Worm (Caenorhabditis elegans): ENCODE results near the gene K12H6.7.
"Not testable (repeated sequence)": the region's sequence is repeated elsewhere in the genome, so short reads cannot be mapped to it uniquely, and the experiment has no call there.

K12H6.7 gene

DNA sequence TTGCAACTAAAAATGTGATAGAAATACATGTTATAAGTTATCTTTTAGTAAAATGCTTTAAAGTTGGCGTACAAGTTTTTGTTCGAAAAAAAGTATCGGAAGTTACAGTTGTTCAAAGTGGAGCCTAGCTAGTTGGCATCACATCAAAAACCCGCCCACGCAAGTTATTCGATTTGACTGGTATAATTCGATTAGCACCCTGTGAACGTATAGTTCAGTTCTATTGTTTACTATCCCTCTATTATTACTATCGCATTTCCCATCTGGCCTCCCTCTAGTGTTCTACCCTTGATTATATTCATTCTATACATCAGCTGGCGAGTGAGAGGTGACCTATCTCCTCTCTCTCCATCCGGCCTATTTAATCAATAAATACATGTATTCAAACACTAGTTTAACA is 2.3 kb upstream of the K12H6.7 start, which contains the start of gene Y110A2AL.4:
TSS of gene Y110A2AL.4 (plus strand) at position 301 of the 400 bp plus-strand sequence.
- not testable (repeated sequence) for TF ChIP-seq sea-1 (GFP tag; conservative IDR thresholded peaks at IDR 0.05); hmbx-1 (tag; optimal IDR thresholded peaks at IDR 0.05); ceh-13 (GFP tag; optimal IDR thresholded peaks at IDR 0.05)

DNA sequence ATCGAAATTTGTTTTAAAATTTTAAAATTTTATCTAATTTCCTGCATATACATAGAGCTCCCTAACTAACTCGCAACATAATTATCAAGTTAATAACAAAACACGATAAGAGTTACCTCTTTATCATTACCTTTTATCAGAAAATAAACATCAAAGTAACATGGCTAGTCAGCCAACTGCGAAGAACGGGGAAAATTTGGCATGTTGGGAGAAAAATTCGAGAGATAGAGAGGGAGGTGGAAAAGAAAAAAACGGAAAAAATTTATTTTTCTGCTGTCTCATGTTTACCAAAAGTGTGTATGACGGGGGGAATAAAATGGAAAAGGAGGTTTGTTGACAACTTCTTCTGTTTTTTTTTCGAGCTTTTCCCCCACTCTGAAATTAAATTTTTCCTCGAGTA is 2.6 kb downstream of the K12H6.7 start:
- no peak for TF ChIP-seq F13C5.2 (tag; optimal IDR thresholded peaks at IDR 0.05)
- TF ChIP-seq sea-1 (GFP tag; conservative IDR thresholded peaks at IDR 0.05), result no peak
- TF ChIP-seq B0310.2 (tag; optimal IDR thresholded peaks at IDR 0.05), result no peak
- no peak for TF ChIP-seq ama-1 (optimal IDR thresholded peaks at IDR 0.05)
- TF ChIP-seq ceh-13 (GFP tag; optimal IDR thresholded peaks at IDR 0.05), result no peak
- no peak for TF ChIP-seq ets-7 (tag; optimal IDR thresholded peaks at IDR 0.05)
- no peak for TF ChIP-seq ceh-36 (tag; optimal IDR thresholded peaks at IDR 0.05)
- no peak for TF ChIP-seq tbx-37 (GFP tag; conservative IDR thresholded peaks at IDR 0.05)
- TF ChIP-seq aly-1 (tag; optimal IDR thresholded peaks at IDR 0.05), result no peak
- no peak for TF ChIP-seq hnd-1 (tag; optimal IDR thresholded peaks at IDR 0.05)
- TF ChIP-seq tra-4 (tag; optimal IDR thresholded peaks at IDR 0.05), result no peak
- TF ChIP-seq hmbx-1 (tag; optimal IDR thresholded peaks at IDR 0.05), result no peak
- TF ChIP-seq scrt-1 (GFP tag; IDR thresholded peaks at IDR 0.05), result no peak
- no peak for TF ChIP-seq flt-1 (GFP tag; IDR thresholded peaks at IDR 0.05)
- no peak for TF ChIP-seq hmg-4 (GFP tag; optimal IDR thresholded peaks at IDR 0.05)
- TF ChIP-seq tbx-11 (GFP tag; IDR thresholded peaks at IDR 0.05), result no peak
- TF ChIP-seq pes-1 (GFP tag; IDR thresholded peaks at IDR 0.05), result no peak

DNA sequence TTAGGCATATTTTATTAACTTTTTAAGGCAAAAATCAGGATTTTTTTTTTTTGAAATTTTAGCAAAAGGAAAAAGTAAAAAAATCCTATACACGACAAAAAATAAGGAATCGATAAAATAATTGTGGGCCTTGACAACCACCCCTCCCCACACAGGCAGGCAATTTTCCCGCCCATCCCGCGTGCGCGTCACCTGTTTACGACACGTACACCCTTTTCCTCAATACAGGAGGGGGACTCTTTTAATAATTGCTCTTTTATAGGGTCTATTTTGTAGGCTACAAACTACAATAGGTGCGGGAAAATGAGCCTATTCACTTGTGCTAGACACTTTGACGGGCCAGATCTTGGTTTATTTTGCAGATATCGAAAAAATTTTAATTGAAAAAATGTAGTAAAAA is 4.2 kb downstream of the K12H6.7 start:
- peak; percentile 9 for TF ChIP-seq hmg-4 (GFP tag; optimal IDR thresholded peaks at IDR 0.05)
- TF ChIP-seq tra-4 (tag; optimal IDR thresholded peaks at IDR 0.05), result no peak
- no peak for TF ChIP-seq hmbx-1 (tag; optimal IDR thresholded peaks at IDR 0.05)
- TF ChIP-seq flt-1 (GFP tag; IDR thresholded peaks at IDR 0.05), result no peak
- TF ChIP-seq F13C5.2 (tag; optimal IDR thresholded peaks at IDR 0.05), result no peak
- TF ChIP-seq scrt-1 (GFP tag; IDR thresholded peaks at IDR 0.05), result no peak

DNA sequence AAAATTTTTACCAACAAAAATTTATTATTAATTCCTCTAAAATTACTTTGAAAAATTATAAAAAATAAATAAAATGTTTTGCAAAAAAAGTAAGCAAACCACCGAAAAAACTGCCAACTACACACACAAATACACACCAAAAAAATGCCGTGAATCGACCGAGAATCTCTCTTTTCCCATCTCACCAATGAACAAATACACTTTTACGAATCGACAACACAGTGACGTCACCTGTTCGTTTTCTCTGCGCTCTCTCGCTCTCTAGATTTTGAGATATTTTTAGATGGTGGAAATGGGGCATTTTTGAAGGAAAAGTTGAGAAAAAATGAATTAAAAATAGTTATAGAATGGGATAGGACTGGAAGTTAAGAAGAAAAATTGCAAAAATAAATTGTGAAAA is 4.7 kb downstream of the K12H6.7 start:
- TF ChIP-seq ama-1 (optimal IDR thresholded peaks at IDR 0.05), result no peak
- no peak for TF ChIP-seq ceh-13 (GFP tag; optimal IDR thresholded peaks at IDR 0.05)
- no peak for TF ChIP-seq tra-4 (tag; optimal IDR thresholded peaks at IDR 0.05)
- TF ChIP-seq hmg-4 (GFP tag; optimal IDR thresholded peaks at IDR 0.05), result no peak
- TF ChIP-seq flt-1 (GFP tag; IDR thresholded peaks at IDR 0.05), result no peak
- no peak for TF ChIP-seq ets-7 (tag; optimal IDR thresholded peaks at IDR 0.05)
- TF ChIP-seq pes-1 (GFP tag; IDR thresholded peaks at IDR 0.05), result no peak
- TF ChIP-seq tbx-11 (GFP tag; IDR thresholded peaks at IDR 0.05), result no peak
- TF ChIP-seq sea-1 (GFP tag; conservative IDR thresholded peaks at IDR 0.05), result no peak

DNA sequence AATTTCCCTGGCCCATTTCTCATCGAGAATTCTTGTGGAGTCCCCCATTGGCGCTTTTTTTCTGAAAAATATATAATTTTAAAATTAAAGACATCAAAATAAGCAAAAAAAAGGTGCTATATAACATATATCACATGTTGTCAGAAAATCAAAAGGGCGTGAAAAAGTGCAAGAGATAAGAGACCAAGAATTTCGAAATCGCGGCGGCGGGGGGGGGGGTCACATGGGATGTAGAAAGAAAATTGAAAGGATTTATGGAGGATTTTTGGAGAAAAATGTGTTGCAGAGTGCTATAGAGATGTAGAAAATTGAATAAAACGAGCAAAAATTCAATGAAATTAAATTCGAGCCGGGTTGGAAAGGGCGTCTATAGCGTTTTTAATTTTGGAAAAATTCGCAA is 5.6 kb downstream of the K12H6.7 start, which contains the start of gene K12H6.6:
TSS of gene K12H6.6 (minus strand) at position 61 of the 400 bp plus-strand sequence.
- TF ChIP-seq ceh-13 (GFP tag; optimal IDR thresholded peaks at IDR 0.05) (no peak), B0310.2 (tag; optimal IDR thresholded peaks at IDR 0.05) (no peak), flt-1 (GFP tag; IDR thresholded peaks at IDR 0.05) (no peak), scrt-1 (GFP tag; IDR thresholded peaks at IDR 0.05) (no peak), hmg-4 (GFP tag; optimal IDR thresholded peaks at IDR 0.05) (no peak)

DNA sequence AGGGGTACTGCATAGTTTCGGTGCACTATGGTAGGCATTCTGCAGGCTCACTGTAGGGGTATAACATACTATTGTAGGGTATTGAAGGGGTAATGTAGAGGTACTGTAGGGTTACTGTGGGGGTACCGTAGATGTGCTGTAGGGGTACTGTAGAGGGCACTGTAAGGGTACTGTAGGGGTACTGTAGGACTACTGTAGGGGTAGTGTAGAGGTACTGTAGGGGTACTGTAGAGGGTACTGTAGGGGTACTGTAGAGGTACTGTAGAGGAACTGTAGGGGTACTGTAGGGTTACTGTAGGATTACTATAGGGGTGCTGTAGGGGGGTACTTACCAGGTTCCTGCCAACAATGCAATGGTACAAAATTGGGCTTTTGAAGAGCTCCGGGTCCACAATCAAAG is 6.6 kb downstream of the K12H6.7 start:
- TF ChIP-seq scrt-1 (GFP tag; IDR thresholded peaks at IDR 0.05) (no peak), ceh-13 (GFP tag; optimal IDR thresholded peaks at IDR 0.05) (no peak), tra-4 (tag; optimal IDR thresholded peaks at IDR 0.05) (no peak), sea-1 (GFP tag; conservative IDR thresholded peaks at IDR 0.05) (no peak), tbx-37 (GFP tag; conservative IDR thresholded peaks at IDR 0.05) (no peak), B0310.2 (tag; optimal IDR thresholded peaks at IDR 0.05) (no peak), ama-1 (optimal IDR thresholded peaks at IDR 0.05) (no peak), hmbx-1 (tag; optimal IDR thresholded peaks at IDR 0.05) (no peak)

DNA sequence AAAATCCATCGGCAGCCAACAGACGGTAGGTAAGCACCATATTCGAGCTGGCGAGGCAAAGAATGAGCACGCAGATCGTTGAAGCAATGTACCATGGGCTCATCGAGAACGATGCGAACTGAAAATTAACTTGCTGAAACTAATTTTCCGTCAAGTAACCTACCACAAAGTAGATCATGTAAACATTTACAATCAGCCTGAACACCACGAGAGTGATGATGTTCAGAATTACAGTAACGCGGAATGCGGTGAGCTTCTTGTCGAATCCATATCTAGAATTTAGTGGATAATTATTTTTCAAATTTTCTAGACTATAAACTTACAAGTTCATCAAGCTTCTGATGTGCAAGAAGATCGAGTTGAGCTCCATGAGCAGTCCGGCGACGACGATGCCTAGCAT is 7.3 kb downstream of the K12H6.7 start:
- TF ChIP-seq B0310.2 (tag; optimal IDR thresholded peaks at IDR 0.05) (no peak), hmg-4 (GFP tag; optimal IDR thresholded peaks at IDR 0.05) (no peak), aly-1 (tag; optimal IDR thresholded peaks at IDR 0.05) (no peak)

DNA sequence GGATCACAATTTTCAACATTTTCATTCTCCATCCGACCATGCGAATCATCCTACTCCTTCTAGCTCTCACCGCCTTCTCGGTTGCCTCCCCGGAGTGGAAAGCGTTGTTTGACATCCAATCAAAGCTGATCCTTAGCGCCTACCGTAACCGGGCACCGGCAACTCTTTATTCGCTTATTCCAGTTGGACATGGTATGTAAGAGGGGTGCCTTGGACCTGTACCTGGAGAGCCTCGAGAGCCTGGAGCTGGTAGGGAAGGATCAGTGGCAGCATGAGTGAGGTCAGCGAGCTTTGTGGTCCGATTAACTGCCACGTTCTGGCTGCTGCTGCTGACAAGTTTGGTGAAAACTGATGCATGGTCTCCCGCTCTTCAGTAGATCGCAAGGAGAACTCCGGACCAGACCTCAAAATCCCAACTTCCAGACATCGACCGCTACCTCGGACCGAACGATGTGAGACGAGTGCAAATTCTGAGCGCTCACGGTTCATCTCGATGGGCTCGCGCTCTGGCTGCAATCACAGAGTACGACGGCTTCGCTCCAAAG is 8.8 kb downstream of the K12H6.7 start, which contains the start of gene K12H6.8:
TSS of gene K12H6.8 (plus strand) at position 38 of the 545 bp plus-strand sequence.
- no peak for TF ChIP-seq tra-4 (tag; optimal IDR thresholded peaks at IDR 0.05)
- TF ChIP-seq ama-1 (optimal IDR thresholded peaks at IDR 0.05), result peak; percentile 73

DNA sequence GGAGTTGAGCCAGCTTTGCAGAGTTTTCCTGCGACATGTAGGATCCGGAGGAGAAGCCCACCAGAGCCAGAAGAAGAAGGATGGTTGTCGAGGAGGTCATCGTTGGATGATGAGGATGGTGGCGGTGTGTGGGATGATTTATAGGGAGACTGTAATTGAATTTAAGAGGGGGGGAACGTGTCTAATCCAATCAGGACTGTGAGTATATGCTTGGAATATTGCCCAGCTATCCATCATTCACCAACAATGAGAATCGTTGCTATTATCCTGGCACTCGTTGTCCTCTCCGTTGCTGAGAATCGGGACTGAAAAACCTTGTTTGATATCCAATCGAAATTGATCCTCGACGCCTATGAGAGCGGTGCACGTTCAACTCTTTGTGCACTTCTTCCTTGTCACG is 10.7 kb downstream of the K12H6.7 start, which contains the start of gene K12H6.5:
TSS of gene K12H6.5 (minus strand) at position 101 of the 400 bp plus-strand sequence.
- TF ChIP-seq aly-1 (tag; optimal IDR thresholded peaks at IDR 0.05) (no peak), tbx-37 (GFP tag; conservative IDR thresholded peaks at IDR 0.05) (no peak), sea-1 (GFP tag; conservative IDR thresholded peaks at IDR 0.05) (no peak), ama-1 (optimal IDR thresholded peaks at IDR 0.05) (no peak), hmg-4 (GFP tag; optimal IDR thresholded peaks at IDR 0.05) (no peak), hnd-1 (tag; optimal IDR thresholded peaks at IDR 0.05) (no peak), hmbx-1 (tag; optimal IDR thresholded peaks at IDR 0.05) (no peak), ceh-36 (tag; optimal IDR thresholded peaks at IDR 0.05) (no peak), flt-1 (GFP tag; IDR thresholded peaks at IDR 0.05) (no peak), tra-4 (tag; optimal IDR thresholded peaks at IDR 0.05) (no peak), pes-1 (GFP tag; IDR thresholded peaks at IDR 0.05) (no peak), scrt-1 (GFP tag; IDR thresholded peaks at IDR 0.05) (no peak), ets-7 (tag; optimal IDR thresholded peaks at IDR 0.05) (no peak), tbx-11 (GFP tag; IDR thresholded peaks at IDR 0.05) (no peak), ceh-13 (GFP tag; optimal IDR thresholded peaks at IDR 0.05) (no peak)
